Fruit fly (Drosophila melanogaster) whole organism, wandering third instar larva: ENCODE results near the gene CG4570.

ENCODE experiments used
- Hnf4 ChIP-seq: fragments of 200-800 bp; sonication (Bioruptor generic); optimal IDR thresholded peaks from 2 replicates; lab custom pipeline; 2016; ENCODE audit warnings: missing biosample characterization, mild to moderate bottlenecking, missing genetic modification characterization
- Hr83 ChIP-seq: fragments of 200-300 bp; sonication (Bioruptor generic); optimal IDR thresholded peaks from 2 replicates; lab custom pipeline; 2016; ENCODE audit warnings: missing biosample characterization, mild to moderate bottlenecking, missing genetic modification characterization, moderate library complexity; ENCODE audit not compliant: poor library complexity, severe bottlenecking
- N ChIP-seq: fragments of >200 bp; optimal IDR thresholded peaks from 2 replicates; lab custom pipeline; 2018; ENCODE audit warnings: missing biosample characterization, missing external identifiers, missing genetic modification characterization
- dmrt93B ChIP-seq: fragments of 200-800 bp; sonication (Bioruptor generic); optimal IDR thresholded peaks from 2 replicates; lab custom pipeline; 2018; ENCODE audit warnings: missing biosample characterization, mild to moderate bottlenecking, missing genetic modification characterization
- h ChIP-seq: fragments of 200-800 bp; sonication (Bioruptor generic); optimal IDR thresholded peaks from 3 replicates; lab custom pipeline; 2016; ENCODE audit warnings: missing biosample characterization, mild to moderate bottlenecking, missing genetic modification characterization
- lola ChIP-seq: fragments of >200 bp; optimal IDR thresholded peaks from 2 replicates; lab custom pipeline; 2017; ENCODE audit warnings: missing biosample characterization, missing genetic modification characterization
- pan ChIP-seq: fragments of >200 bp; optimal IDR thresholded peaks from 2 replicates; lab custom pipeline; 2017

- TF ChIP-seq pan: no peak
- TF ChIP-seq Hr83 (GFP tag; lab: Kevin White, UChicago): no peak
- TF ChIP-seq dmrt93B: no peak
- no peak for TF ChIP-seq N (GFP tag; lab: Kevin White, UChicago)
- TF ChIP-seq lola (GFP tag; lab: Kevin White, UChicago): no peak
- TF ChIP-seq Hnf4 (GFP tag; lab: Kevin White, UChicago): no peak
- no peak for TF ChIP-seq h (GFP tag; lab: Kevin White, UChicago)
These were observed 28.9 kb downstream of the CG4570 start, which contains the start of gene Leash for dm6 chr3R:10885422-10886081.
